Worm (Caenorhabditis elegans) whole organism, midembryonic: Measurements from ENCODE around the gene frpr-6.

Experiments
- T22C8.4 ChIP-seq: fragments of 200-800 bp; sonication (Bioruptor generic); IDR thresholded peaks from 2 replicates; pipeline ENCODE4 v1.3.6; 2022; ENCODE audit warnings: missing genetic modification characterization, missing compliant biosample characterization
- cog-1 ChIP-seq: sonication (generic microtip); optimal IDR thresholded peaks from 2 replicates; lab custom pipeline; 2016; ENCODE audit warnings: missing genetic modification characterization, missing compliant biosample characterization
- flt-1 ChIP-seq: fragments of 200-800 bp; sonication (Bioruptor generic); IDR thresholded peaks from 2 replicates; pipeline ENCODE4 v1.3.6; 2022; ENCODE audit warnings: missing genetic modification characterization, missing compliant biosample characterization
- klf-2 ChIP-seq: fragments of 200-800 bp; sonication (Bioruptor generic); conservative IDR thresholded peaks from 2 replicates; pipeline ENCODE4 v1.3.6; 2022; ENCODE audit warnings: missing genetic modification reagents, missing genetic modification characterization, missing compliant biosample characterization
- med-1 ChIP-seq: sonication (generic microtip); optimal IDR thresholded peaks from 2 replicates; lab custom pipeline; 2017; ENCODE audit warnings: missing genetic modification characterization, mild to moderate bottlenecking, missing compliant biosample characterization, antibody characterized with exemption, missing genetic modification reagents; ENCODE audit not compliant: insufficient read depth
- ref-1 ChIP-seq: fragments of 200-800 bp; sonication (Bioruptor generic); conservative IDR thresholded peaks from 2 replicates; pipeline ENCODE4 v1.3.6; 2022; ENCODE audit warnings: missing genetic modification reagents, missing genetic modification characterization, missing compliant biosample characterization
- tab-1 ChIP-seq: fragments of 200-800 bp; sonication (Bioruptor generic); IDR thresholded peaks from 2 replicates; pipeline ENCODE4 v1.3.6; 2022; ENCODE audit warnings: missing genetic modification characterization, missing compliant biosample characterization
- ztf-23 ChIP-seq: fragments of 200-800 bp; sonication (Bioruptor generic); IDR thresholded peaks from 2 replicates; pipeline ENCODE4 v1.3.6; 2022; ENCODE audit warnings: missing genetic modification reagents, missing genetic modification characterization, missing compliant biosample characterization
- ztf-29 ChIP-seq: fragments of 200-800 bp; sonication (Bioruptor generic); IDR thresholded peaks from 2 replicates; pipeline ENCODE4 v1.3.6; 2022; ENCODE audit warnings: missing genetic modification reagents, missing genetic modification characterization, missing compliant biosample characterization

DNA sequence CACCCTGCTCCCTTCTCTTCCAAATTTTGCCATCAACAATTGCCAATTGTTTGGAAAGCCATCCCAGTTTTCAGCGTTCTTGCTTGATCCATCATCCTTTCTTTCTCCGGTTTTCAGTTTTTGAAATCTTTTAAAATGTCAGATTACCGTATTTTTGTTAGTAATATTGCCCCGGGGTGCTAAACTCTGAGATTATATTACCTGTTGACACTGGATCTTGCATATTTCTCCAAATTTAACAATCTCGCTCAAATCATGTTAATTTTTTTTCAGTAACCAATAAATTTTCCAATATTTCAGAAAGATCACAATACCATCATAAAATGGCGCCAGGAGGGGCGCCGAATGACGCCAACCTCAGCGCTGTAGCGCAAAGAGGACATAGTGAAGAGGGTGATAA, 11.5 kb upstream of the frpr-6 start, which contains the start of gene F21C10.7:
- TF ChIP-seq flt-1 (no peak), ztf-23 (no peak), ref-1 (GFP tag; lab: Robert Waterston, UW) (no peak), ztf-29 (GFP tag; lab: Robert Waterston, UW) (no peak), cog-1 (tag; lab: Kevin White, UChicago) (no peak), med-1 (GFP tag; lab: Kevin White, UChicago) (no peak), T22C8.4 (GFP tag; lab: Robert Waterston, UW) (no peak), tab-1 (no peak), klf-2 (GFP tag; lab: Robert Waterston, UW) (no peak)
